Worm (Caenorhabditis elegans): ENCODE results near the gene T19H12.6.

The T19H12.6 gene

DNA sequence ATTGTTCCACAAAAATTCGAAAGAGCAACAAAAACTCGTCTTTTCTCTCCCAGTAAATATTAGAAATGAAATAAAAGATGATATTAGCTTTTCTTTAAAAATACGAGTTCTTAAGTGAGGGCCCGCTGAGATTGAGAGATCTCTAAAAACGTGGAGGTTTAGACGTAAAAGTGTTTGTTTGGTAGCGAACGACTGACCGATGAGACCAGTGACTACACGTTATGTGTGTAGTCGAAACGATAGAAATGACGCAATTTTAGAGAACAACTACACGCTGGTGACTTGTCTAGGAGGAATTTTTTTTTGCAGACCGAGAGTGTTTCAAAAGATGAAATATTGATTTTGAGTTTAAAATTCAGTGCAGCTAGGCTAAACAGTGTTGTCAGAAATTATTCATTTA, 14.8 kb downstream of the T19H12.6 start, which contains the start of gene C37H5.13 (continued):
- TF ChIP-seq efl-1 (optimal IDR thresholded peaks at IDR 0.05) = no peak
- no peak for TF ChIP-seq efl-1 (GFP tag; optimal IDR thresholded peaks at IDR 0.05 in 1 of 2)

- TF ChIP-seq efl-1 (optimal IDR thresholded peaks at IDR 0.05) = peak; percentile 9 to 15
- TF ChIP-seq efl-1 (GFP tag; optimal IDR thresholded peaks at IDR 0.05 in 1 of 2) = peak in 1 of 2 experiments; percentile 78
- no peak for TF ChIP-seq swsn-7 (tag; optimal IDR thresholded peaks at IDR 0.05)
- no peak for TF ChIP-seq nhr-19 (GFP tag; conservative IDR thresholded peaks at IDR 0.05)
- TF ChIP-seq lin-14 (GFP tag; optimal IDR thresholded peaks at IDR 0.05) = peak; percentile 57
- TF ChIP-seq fkh-10 (GFP tag; optimal IDR thresholded peaks at IDR 0.05) = no peak
- TF ChIP-seq hpl-2 (GFP tag; optimal IDR thresholded peaks at IDR 0.05) = no peak
- no peak for TF ChIP-seq nhr-12 (tag; optimal IDR thresholded peaks at IDR 0.05)
- TF ChIP-seq mep-1 (tag; optimal IDR thresholded peaks at IDR 0.05) = no peak
- TF ChIP-seq fos-1 (tag; optimal IDR thresholded peaks at IDR 0.05) = no peak
- TF ChIP-seq nhr-28 (tag; optimal IDR thresholded peaks at IDR 0.05) = no peak
- TF ChIP-seq lsy-2 (tag; optimal IDR thresholded peaks at IDR 0.05) = peak in 1 of 2 experiments; percentile 13
- no peak for TF ChIP-seq lin-35 (GFP tag; optimal IDR thresholded peaks at IDR 0.05)
- TF ChIP-seq zip-4 (GFP tag; optimal IDR thresholded peaks at IDR 0.05) = no peak
- no peak for TF ChIP-seq blmp-1 (tag; optimal IDR thresholded peaks at IDR 0.05)
- no peak for TF ChIP-seq ces-1 (GFP tag; optimal IDR thresholded peaks at IDR 0.05)
- TF ChIP-seq skn-1 (tag; optimal IDR thresholded peaks at IDR 0.05) = no peak
- no peak for TF ChIP-seq C34B4.2 (tag; optimal IDR thresholded peaks at IDR 0.05)
- no peak for TF ChIP-seq aly-2 (tag; optimal IDR thresholded peaks at IDR 0.05)
- TF ChIP-seq tbx-2 (tag; optimal IDR thresholded peaks at IDR 0.05) = no peak
- TF ChIP-seq pqm-1 (tag; optimal IDR thresholded peaks at IDR 0.05) = no peak
- no peak for TF ChIP-seq lin-13 (GFP tag; optimal IDR thresholded peaks at IDR 0.05)
- no peak for TF ChIP-seq sptf-1 (tag; optimal IDR thresholded peaks at IDR 0.05)
- no peak for TF ChIP-seq sox-4 (tag; optimal IDR thresholded peaks at IDR 0.05)
- no peak for TF ChIP-seq unc-62 (GFP tag; optimal IDR thresholded peaks at IDR 0.05)
- no peak for TF ChIP-seq ceh-88 (GFP tag; IDR thresholded peaks at IDR 0.05)
- TF ChIP-seq sup-37 (GFP tag; optimal IDR thresholded peaks at IDR 0.05) = no peak
- TF ChIP-seq egl-13 (tag; optimal IDR thresholded peaks at IDR 0.05) = peak; percentile 22
- TF ChIP-seq nhr-237 (tag; optimal IDR thresholded peaks at IDR 0.05) = no peak
- no peak for TF ChIP-seq irx-1 (tag; optimal IDR thresholded peaks at IDR 0.05)
- no peak for TF ChIP-seq pax-3 (tag; optimal IDR thresholded peaks at IDR 0.05)
- TF ChIP-seq snu-23 (GFP tag; optimal IDR thresholded peaks at IDR 0.05) = peak; percentile 18
- TF ChIP-seq fkh-8 (tag; optimal IDR thresholded peaks at IDR 0.05) = peak; percentile 15
- TF ChIP-seq ceh-63 (GFP tag; optimal IDR thresholded peaks at IDR 0.05) = no peak
- no peak for TF ChIP-seq ceh-90 (tag; optimal IDR thresholded peaks at IDR 0.05)
- TF ChIP-seq hlh-17 (GFP tag; optimal IDR thresholded peaks at IDR 0.05; ENCODE audit: borderline replicate concordance) = no peak
- TF ChIP-seq nhr-47 (tag; optimal IDR thresholded peaks at IDR 0.05) = peak; percentile 25
- peak; percentile 50 for TF ChIP-seq dsc-1 (tag; optimal IDR thresholded peaks at IDR 0.05)
- TF ChIP-seq ceh-8 (GFP tag; optimal IDR thresholded peaks at IDR 0.05) = no peak
- TF ChIP-seq nhr-85 (tag) = no peak
- no peak for TF ChIP-seq fkh-4 (tag; optimal IDR thresholded peaks at IDR 0.05; ENCODE audit: borderline replicate concordance)
- no peak for TF ChIP-seq isw-1 (GFP tag; IDR thresholded peaks at IDR 0.05)
- TF ChIP-seq dpl-1 (GFP tag; optimal IDR thresholded peaks at IDR 0.05) = no peak
- no peak for TF ChIP-seq pag-3 (tag; optimal IDR thresholded peaks at IDR 0.05; ENCODE audit: borderline replicate concordance, insufficient read depth)
- TF ChIP-seq nhr-71 (tag; optimal IDR thresholded peaks at IDR 0.05) = peak; percentile 37
- TF ChIP-seq aha-1 (tag; optimal IDR thresholded peaks at IDR 0.05) = no peak
- TF ChIP-seq unc-86 (tag; optimal IDR thresholded peaks at IDR 0.05) = no peak
These were observed 17.0 kb downstream of the T19H12.6 start for ce11 chrV:4860525-4860924.
